Worm (Caenorhabditis elegans) whole organism, L4 larva: ENCODE data around the gene snf-9.
A peak's percentile ranks its signal among the peaks of the same experiment; 100 is the strongest.

ENCODE experiments used
- F10B5.3 ChIP-seq: sonication (generic microtip); optimal IDR thresholded peaks from 2 replicates; lab custom pipeline; 2016; ENCODE audit warnings: mild to moderate bottlenecking, missing genetic modification characterization, missing compliant biosample characterization
- F26F4.8 ChIP-seq: fragments of 200-800 bp; sonication (Bioruptor generic); conservative IDR thresholded peaks from 2 replicates; pipeline ENCODE4 v1.3.6; 2022; ENCODE audit warnings: missing genetic modification characterization, missing compliant biosample characterization
- F44E2.7 ChIP-seq: fragments of 200-800 bp; sonication (Bioruptor generic); IDR thresholded peaks from 2 replicates; pipeline ENCODE4 v2.1.2; 2022; ENCODE audit warnings: missing genetic modification characterization, missing compliant biosample characterization
- F49E8.2 ChIP-seq: sonication (generic microtip); optimal IDR thresholded peaks from 2 replicates; lab custom pipeline; 2016; ENCODE audit warnings: missing compliant biosample characterization, mild to moderate bottlenecking, missing genetic modification characterization, borderline replicate concordance
- T20F7.1 ChIP-seq: fragments of 200-800 bp; sonication (Bioruptor generic); optimal IDR thresholded peaks from 2 replicates; lab custom pipeline; 2018; ENCODE audit warnings: mild to moderate bottlenecking, missing genetic modification characterization, missing compliant biosample characterization
- Y105C5A.15 ChIP-seq: fragments of 200-800 bp; sonication (Bioruptor generic); IDR thresholded peaks from 2 replicates; pipeline ENCODE4 v1.3.6; 2022; ENCODE audit warnings: missing genetic modification characterization, missing compliant biosample characterization
- aha-1 ChIP-seq: fragments of 150-350 bp; peaks from one replicate; lab custom pipeline; 2014; ENCODE audit warnings: missing biosample characterization, missing genetic modification characterization
- ama-1 ChIP-seq: fragments of 150-350 bp; optimal IDR thresholded peaks from 2 replicates; lab custom pipeline; 2014; ENCODE audit warnings: inconsistent platforms, mixed read lengths
- arid-1 ChIP-seq: fragments of 200-800 bp; sonication (Bioruptor generic); conservative IDR thresholded peaks from 2 replicates; pipeline ENCODE4 v1.3.6; 2022; ENCODE audit warnings: missing genetic modification reagents, missing genetic modification characterization, missing compliant biosample characterization
- attf-4 ChIP-seq: sonication (generic microtip); optimal IDR thresholded peaks from 3 replicates; lab custom pipeline; 2017; ENCODE audit warnings: missing biosample characterization, missing genetic modification characterization
- ceh-20 ChIP-seq: fragments of 200-800 bp; sonication (Bioruptor generic); IDR thresholded peaks from 2 replicates; pipeline ENCODE4 v1.3.6; 2022; ENCODE audit warnings: missing genetic modification reagents, missing genetic modification characterization, missing compliant biosample characterization
- ceh-28 ChIP-seq: fragments of 150-350 bp; optimal IDR thresholded peaks from 2 replicates; lab custom pipeline; 2014; ENCODE audit warnings: missing biosample characterization, missing genetic modification reagents, missing genetic modification characterization
- ctbp-1 ChIP-seq: fragments of 200-800 bp; sonication (Bioruptor generic); IDR thresholded peaks from 2 replicates; pipeline ENCODE4 v1.3.6; 2022; ENCODE audit warnings: missing genetic modification reagents, missing genetic modification characterization, missing compliant biosample characterization
- daf-16 ChIP-seq, 3 experiments: sonication (generic microtip); optimal IDR thresholded peaks; 2 replicates each; lab custom pipeline; 2016 to 2017; ENCODE audit warnings: missing genetic modification characterization in 3 of 3, missing genetic modification reagents in 3 of 3, mild to moderate bottlenecking in 2 of 3, missing compliant biosample characterization in 2 of 3, missing biosample characterization in 1 of 3, moderate library complexity in 1 of 3
- daf-19 ChIP-seq: fragments of 200-800 bp; sonication (Bioruptor generic); conservative IDR thresholded peaks from 2 replicates; pipeline ENCODE4 v1.3.6; 2022; ENCODE audit warnings: missing genetic modification characterization, missing compliant biosample characterization
- daf-8 ChIP-seq: fragments of 200-800 bp; sonication (Bioruptor generic); IDR thresholded peaks from 2 replicates; pipeline ENCODE4 v1.3.6; 2022; ENCODE audit warnings: missing genetic modification characterization, missing compliant biosample characterization
- dmd-6 ChIP-seq: fragments of 200-800 bp; sonication (Bioruptor generic); IDR thresholded peaks from 2 replicates; pipeline ENCODE4 v1.3.6; 2022; ENCODE audit warnings: missing genetic modification reagents, missing genetic modification characterization, missing compliant biosample characterization
- dpl-1 ChIP-seq: fragments of 150-350 bp; optimal IDR thresholded peaks from 2 replicates; lab custom pipeline; 2014; ENCODE audit warnings: missing biosample characterization, missing genetic modification reagents, missing genetic modification characterization
- duxl-1 ChIP-seq: sonication (generic microtip); optimal IDR thresholded peaks from 2 replicates; lab custom pipeline; 2016; ENCODE audit warnings: mild to moderate bottlenecking, missing genetic modification characterization, moderate library complexity, missing compliant biosample characterization; ENCODE audit not compliant: poor library complexity
- dve-1 ChIP-seq: sonication (generic microtip); optimal IDR thresholded peaks from 2 replicates; lab custom pipeline; 2017; ENCODE audit warnings: antibody characterized with exemption, mild to moderate bottlenecking, missing genetic modification characterization, missing compliant biosample characterization; ENCODE audit not compliant: insufficient read depth
- fkh-10 ChIP-seq: fragments of 150-350 bp; optimal IDR thresholded peaks from 2 replicates; lab custom pipeline; 2014; ENCODE audit warnings: missing biosample characterization, missing genetic modification reagents, missing genetic modification characterization
- hlh-11 ChIP-seq: fragments of 200-800 bp; sonication (Bioruptor generic); optimal IDR thresholded peaks from 2 replicates; lab custom pipeline; 2018; ENCODE audit warnings: mild to moderate bottlenecking, missing genetic modification characterization, missing compliant biosample characterization
- hmg-1.1 ChIP-seq: fragments of 200-800 bp; sonication (Bioruptor generic); IDR thresholded peaks from 2 replicates; pipeline ENCODE4 v1.3.6; 2022; ENCODE audit warnings: missing genetic modification reagents, missing genetic modification characterization, missing compliant biosample characterization
- lsy-2 ChIP-seq, 2 experiments: fragments of 150-350 bp in 1 of 2; sonication (generic microtip) in 1 of 2; optimal IDR thresholded peaks; 2 replicates each; lab custom pipeline; 2014 to 2017; ENCODE audit warnings: missing biosample characterization in 2 of 2, missing genetic modification characterization in 2 of 2
- madf-5 ChIP-seq, 2 experiments: fragments of 200-800 bp; sonication (Bioruptor generic); IDR thresholded peaks; 2 replicates each; pipeline ENCODE4 v1.3.6; 2022; ENCODE audit warnings: missing compliant biosample characterization in 2 of 2, missing genetic modification characterization in 2 of 2
- madf-9 ChIP-seq: fragments of 200-800 bp; sonication (Bioruptor generic); conservative IDR thresholded peaks from 2 replicates; pipeline ENCODE4 v1.3.6; 2022; ENCODE audit warnings: missing genetic modification reagents, missing genetic modification characterization, missing compliant biosample characterization
- mdt-29 ChIP-seq: fragments of 200-800 bp; sonication (Bioruptor generic); IDR thresholded peaks from 2 replicates; pipeline ENCODE4 v1.3.6; 2022; ENCODE audit warnings: missing genetic modification reagents, missing genetic modification characterization, missing compliant biosample characterization
- mep-1 ChIP-seq: fragments of 150-350 bp; sonication (generic microtip); optimal IDR thresholded peaks from 3 replicates; lab custom pipeline; 2014; ENCODE audit warnings: missing biosample characterization, missing genetic modification characterization
- mes-2 ChIP-seq: sonication (generic microtip); optimal IDR thresholded peaks from 2 replicates; lab custom pipeline; 2016; ENCODE audit warnings: missing genotype, mild to moderate bottlenecking, missing genetic modification characterization, missing compliant biosample characterization; ENCODE audit not compliant: poor library complexity, severe bottlenecking
- mxl-3 ChIP-seq: fragments of 200-800 bp; sonication (Bioruptor generic); optimal IDR thresholded peaks from 2 replicates; lab custom pipeline; 2018; ENCODE audit warnings: mild to moderate bottlenecking, missing genetic modification characterization, missing compliant biosample characterization
- nhr-10 ChIP-seq: fragments of 150-350 bp; optimal IDR thresholded peaks from 2 replicates; lab custom pipeline; 2014; ENCODE audit warnings: missing biosample characterization, missing genetic modification characterization
- nhr-102 ChIP-seq: sonication (generic microtip); optimal IDR thresholded peaks from 2 replicates; lab custom pipeline; 2016; ENCODE audit warnings: mild to moderate bottlenecking, missing genetic modification characterization, moderate library complexity, missing compliant biosample characterization
- nhr-11 ChIP-seq: fragments of 150-350 bp; optimal IDR thresholded peaks from 2 replicates; lab custom pipeline; 2014; ENCODE audit warnings: missing biosample characterization, missing genetic modification characterization
- nhr-111 ChIP-seq: fragments of 200-800 bp; sonication (Bioruptor generic); optimal IDR thresholded peaks from 2 replicates; lab custom pipeline; 2018; ENCODE audit warnings: mild to moderate bottlenecking, missing genetic modification characterization, missing compliant biosample characterization
- nhr-237 ChIP-seq: sonication (generic microtip); optimal IDR thresholded peaks from 2 replicates; lab custom pipeline; 2017; ENCODE audit warnings: missing biosample characterization, missing genetic modification characterization
- nhr-28 ChIP-seq: fragments of 150-350 bp; optimal IDR thresholded peaks from 2 replicates; lab custom pipeline; 2014; ENCODE audit warnings: missing biosample characterization, missing genetic modification characterization
- nhr-48 ChIP-seq: sonication (generic microtip); optimal IDR thresholded peaks from 2 replicates; lab custom pipeline; 2016; ENCODE audit warnings: mild to moderate bottlenecking, missing genetic modification characterization, missing compliant biosample characterization
- nhr-77 ChIP-seq: fragments of 150-350 bp; optimal IDR thresholded peaks from 2 replicates; lab custom pipeline; 2014; ENCODE audit warnings: missing biosample characterization, missing genetic modification characterization
- pha-4 ChIP-seq, 2 experiments: fragments of 150-350 bp in 1 of 2; fragments of 200-800 bp in 1 of 2; sonication (Bioruptor generic) in 1 of 2; IDR thresholded peaks in 1 of 2; optimal IDR thresholded peaks in 1 of 2; 2 replicates each; pipeline versions ENCODE4 v1.3.6 to Lab custom; 2014 to 2022; ENCODE audit warnings: missing genetic modification characterization in 2 of 2, missing genetic modification reagents in 2 of 2, missing biosample characterization in 1 of 2, missing compliant biosample characterization in 1 of 2
- php-3 ChIP-seq: fragments of 200-800 bp; sonication (Bioruptor generic); IDR thresholded peaks from 2 replicates; pipeline ENCODE4 v1.3.6; 2022; ENCODE audit warnings: missing genetic modification reagents, missing genetic modification characterization, missing compliant biosample characterization
- snpc-1.2 ChIP-seq: fragments of 200-800 bp; sonication (Bioruptor generic); IDR thresholded peaks from 2 replicates; pipeline ENCODE4 v1.3.6; 2022; ENCODE audit warnings: missing genetic modification reagents, missing genetic modification characterization, missing compliant biosample characterization
- spr-1 ChIP-seq: sonication (generic microtip); optimal IDR thresholded peaks from 2 replicates; lab custom pipeline; 2016; ENCODE audit warnings: mild to moderate bottlenecking, missing genetic modification characterization, missing compliant biosample characterization
- spr-3 ChIP-seq: fragments of 200-800 bp; sonication (Bioruptor generic); optimal IDR thresholded peaks from 2 replicates; lab custom pipeline; 2018; ENCODE audit warnings: mild to moderate bottlenecking, missing genetic modification characterization, missing compliant biosample characterization
- tag-97 ChIP-seq: fragments of 200-800 bp; sonication (Bioruptor generic); IDR thresholded peaks from 2 replicates; pipeline ENCODE4 v1.3.6; 2022; ENCODE audit warnings: missing genetic modification characterization, missing compliant biosample characterization
- unc-130 ChIP-seq: sonication (generic microtip); optimal IDR thresholded peaks from 2 replicates; lab custom pipeline; 2016; ENCODE audit warnings: missing genetic modification reagents, missing genetic modification characterization, missing compliant biosample characterization
- unc-39 ChIP-seq: sonication (generic microtip); optimal IDR thresholded peaks from 2 replicates; lab custom pipeline; 2017; ENCODE audit warnings: missing biosample characterization, missing genetic modification characterization
- ztf-11 ChIP-seq: fragments of 150-350 bp; optimal IDR thresholded peaks from 2 replicates; lab custom pipeline; 2014; ENCODE audit warnings: missing biosample characterization, missing genetic modification characterization

The snf-9 gene

ce11 chrIV:17328834-17329233 lies 16.9 kb downstream of the snf-9 start, which contains the start of gene ceh-88:
Gene ceh-88 (plus strand): TSS chrIV:17329188.
- TF ChIP-seq ctbp-1 (no peak), T20F7.1 (GFP tag; lab: Kevin White, UChicago) (no peak), ceh-20 (GFP tag; lab: Robert Waterston, UW) (no peak), nhr-48 (no peak), hmg-1.1 (GFP tag; lab: Robert Waterston, UW) (peak; percentile 41; the same call in 1 of the 2 replicates), F49E8.2 (tag; lab: Kevin White, UChicago) (no peak), F10B5.3 (tag; lab: Kevin White, UChicago) (no peak), daf-8 (GFP tag; lab: Robert Waterston, UW) (no peak), ceh-28 (no peak), mes-2 (peak; percentile 29), dmd-6 (GFP tag; lab: Robert Waterston, UW) (no peak), nhr-10 (tag; lab: Kevin White, UChicago) (no peak), hlh-11 (tag; lab: Kevin White, UChicago) (no peak), daf-16 (GFP tag; optimal IDR thresholded peaks at IDR 0.05; lab: Kevin White, UChicago) (no peak), daf-16 (tag; optimal IDR thresholded peaks at IDR 0.05; lab: Kevin White, UChicago) (peak; percentile 3), ztf-11 (no peak), dpl-1 (GFP tag; lab: Kevin White, UChicago) (no peak), dve-1 (tag; lab: Kevin White, UChicago) (peak; percentile 15)

- TF ChIP-seq hmg-1.1 (GFP tag; lab: Robert Waterston, UW) (no peak), madf-5 (GFP tag; IDR thresholded peaks at IDR 0.05; lab: Robert Waterston, UW) (no peak), F26F4.8 (GFP tag; lab: Robert Waterston, UW) (no peak), attf-4 (tag; lab: Kevin White, UChicago) (no peak), mdt-29 (GFP tag; lab: Robert Waterston, UW) (no peak), ceh-28 (no peak), php-3 (no peak), mes-2 (peak; percentile 28), duxl-1 (tag; lab: Kevin White, UChicago) (no peak), spr-1 (tag; lab: Kevin White, UChicago) (no peak), ama-1 (lab: Kevin White, UChicago) (no peak), tag-97 (GFP tag; lab: Robert Waterston, UW) (no peak), daf-19 (GFP tag; lab: Robert Waterston, UW) (no peak), unc-130 (GFP tag; lab: Kevin White, UChicago) (no peak), daf-16 (GFP tag; optimal IDR thresholded peaks at IDR 0.05; lab: Kevin White, UChicago) (no peak), daf-16 (tag; optimal IDR thresholded peaks at IDR 0.05; lab: Kevin White, UChicago) (peak; percentile 1), mep-1 (tag; lab: Kevin White, UChicago) (no peak), nhr-11 (tag; lab: Kevin White, UChicago) (no peak), F44E2.7 (no peak), nhr-237 (no peak), pha-4 (GFP tag; IDR thresholded peaks at IDR 0.05; lab: Robert Waterston, UW) (no peak), pha-4 (tag; optimal IDR thresholded peaks at IDR 0.05; lab: Kevin White, UChicago) (no peak), nhr-77 (no peak), nhr-10 (tag; lab: Kevin White, UChicago) (no peak), nhr-111 (GFP tag; lab: Kevin White, UChicago) (no peak), snpc-1.2 (GFP tag; lab: Robert Waterston, UW) (peak; percentile 61; the same call in 1 of the 2 replicates), fkh-10 (GFP tag; lab: Kevin White, UChicago) (no peak), ctbp-1 (no peak), dmd-6 (GFP tag; lab: Robert Waterston, UW) (no peak), hlh-11 (tag; lab: Kevin White, UChicago) (no peak), unc-39 (tag; lab: Kevin White, UChicago) (no peak), spr-3 (GFP tag; lab: Kevin White, UChicago) (no peak), madf-9 (GFP tag; lab: Robert Waterston, UW) (no peak), arid-1 (GFP tag; lab: Robert Waterston, UW) (no peak), daf-8 (GFP tag; lab: Robert Waterston, UW) (no peak), mxl-3 (no peak), F49E8.2 (tag; lab: Kevin White, UChicago) (no peak), lsy-2 (tag; optimal IDR thresholded peaks at IDR 0.05; lab: Kevin White, UChicago) (peak in 1 of 2 experiments; percentile 42), aha-1 (no peak), Y105C5A.15 (GFP tag; lab: Robert Waterston, UW) (no peak), nhr-102 (tag; lab: Kevin White, UChicago) (no peak), nhr-28 (tag; lab: Kevin White, UChicago) (no peak)
Measured at ce11 chrIV:17331100-17331577, 19.2 kb downstream of the snf-9 start, which contains the start of gene C49C3.6. Gene C49C3.6 (plus strand): TSS chrIV:17331527.
